Worm (Caenorhabditis elegans) whole organism, mixed stage, embryonic: ENCODE results near the gene clec-214.

ENCODE experiments used
- pha-4 ChIP-seq: fragments of 150-350 bp; optimal IDR thresholded peaks from 2 replicates; lab custom pipeline; 2018; ENCODE audit warnings: missing biosample characterization, missing genetic modification reagents, missing genetic modification characterization
- zip-8 ChIP-seq: fragments of 150-350 bp; optimal IDR thresholded peaks from 2 replicates; lab custom pipeline; 2014; ENCODE audit warnings: missing biosample characterization, missing genetic modification characterization

DNA sequence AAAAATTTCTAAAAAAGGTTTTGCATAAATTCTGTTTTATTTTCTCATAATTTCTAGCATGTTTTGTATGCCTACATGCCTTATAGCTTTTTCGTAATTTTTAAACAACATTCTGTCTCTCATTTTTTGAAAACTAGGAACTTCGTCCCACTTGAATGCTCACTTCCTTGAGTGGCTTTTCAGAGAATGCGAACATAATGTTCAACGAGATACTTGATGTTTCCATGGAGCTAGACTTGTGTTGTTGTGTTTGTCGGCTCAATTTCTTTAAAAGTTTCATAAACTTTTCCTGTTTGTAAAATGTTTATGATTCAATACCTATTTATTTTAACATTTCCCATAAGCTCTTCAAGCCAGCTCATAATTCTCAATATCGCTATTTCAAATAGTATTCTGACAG lies 5.3 kb upstream of the clec-214 start, which contains the start of gene clec-213:
- TF ChIP-seq zip-8 (tag; lab: Kevin White, UChicago), result no peak
- TF ChIP-seq pha-4, result no peak
